Worm (Caenorhabditis elegans) whole organism, midembryonic: ENCODE data around the gene C06B3.7.

Experiments used
- T22C8.4 ChIP-seq: fragments of 200-800 bp; sonication (Bioruptor generic); IDR thresholded peaks from 2 replicates; pipeline ENCODE4 v1.3.6; 2022; ENCODE audit warnings: missing genetic modification characterization, missing compliant biosample characterization
- cog-1 ChIP-seq: sonication (generic microtip); optimal IDR thresholded peaks from 2 replicates; lab custom pipeline; 2016; ENCODE audit warnings: missing genetic modification characterization, missing compliant biosample characterization
- klf-2 ChIP-seq: fragments of 200-800 bp; sonication (Bioruptor generic); conservative IDR thresholded peaks from 2 replicates; pipeline ENCODE4 v1.3.6; 2022; ENCODE audit warnings: missing genetic modification reagents, missing genetic modification characterization, missing compliant biosample characterization
- ztf-29 ChIP-seq: fragments of 200-800 bp; sonication (Bioruptor generic); IDR thresholded peaks from 2 replicates; pipeline ENCODE4 v1.3.6; 2022; ENCODE audit warnings: missing genetic modification reagents, missing genetic modification characterization, missing compliant biosample characterization

DNA sequence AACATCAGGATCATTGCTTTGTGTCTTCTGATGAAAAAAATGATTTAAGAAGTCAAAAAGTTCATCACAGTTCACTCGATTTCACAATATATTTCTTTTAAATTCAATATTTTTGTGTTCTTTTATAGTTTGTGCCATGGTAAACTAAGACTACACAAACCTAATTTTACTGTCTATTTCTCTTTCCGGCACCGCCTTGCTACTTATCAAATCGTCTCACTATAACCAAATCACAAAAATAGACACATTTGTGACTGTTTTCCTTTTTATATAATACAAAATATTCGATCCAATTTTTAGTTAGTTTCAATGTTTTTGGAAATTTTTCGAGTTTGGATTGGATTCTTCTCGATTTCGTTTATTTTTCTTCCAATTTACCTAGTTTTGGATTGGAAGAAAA is 44.6 kb downstream of the C06B3.7 start, which contains the start of gene swt-6:
- TF ChIP-seq T22C8.4 (GFP tag; lab: Robert Waterston, UW) = no peak
- no peak for TF ChIP-seq cog-1
- TF ChIP-seq ztf-29 (GFP tag; lab: Robert Waterston, UW) = no peak
- no peak for TF ChIP-seq klf-2 (GFP tag; lab: Robert Waterston, UW)
